Fruit fly (Drosophila melanogaster): ENCODE results near the gene kto.

dm6 chr3L:19869698-19870097 lies 33.3 kb downstream of the kto start:
- TF ChIP-seq bab1 (GFP tag; optimal IDR thresholded peaks at IDR 0.05) (peak; percentile 60), ovo (GFP tag; optimal IDR thresholded peaks at IDR 0.05) (no peak), CG5204 (GFP tag; optimal IDR thresholded peaks at IDR 0.05) (no peak)
